Worm (Caenorhabditis elegans): ENCODE results near the gene memo-1.
A peak's percentile ranks its signal among the peaks of the same experiment; 100 is the strongest.

The memo-1 gene

DNA sequence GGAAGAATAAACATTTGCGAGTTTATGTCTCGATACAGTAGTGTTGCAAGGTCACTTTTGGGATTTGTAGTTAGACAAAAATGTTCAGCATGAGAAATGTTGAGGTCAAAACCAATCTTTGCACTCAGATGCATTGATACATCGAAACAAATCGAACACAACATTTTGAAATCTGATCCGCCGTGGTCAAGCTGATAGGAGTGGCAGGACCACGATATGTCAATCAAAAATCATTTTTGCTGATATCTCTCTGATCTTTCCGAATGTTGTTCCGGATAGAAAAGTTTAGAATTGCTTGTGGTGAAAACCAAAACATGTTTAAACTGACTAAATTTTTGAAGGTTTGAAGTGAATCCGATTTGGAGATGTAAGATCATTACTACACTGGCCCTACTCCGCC lies 21.1 kb downstream of the memo-1 start:
- TF ChIP-seq ets-4 (tag; optimal IDR thresholded peaks at IDR 0.05): no peak
- peak; percentile 58 for TF ChIP-seq unc-55 (GFP tag; optimal IDR thresholded peaks at IDR 0.05)

DNA sequence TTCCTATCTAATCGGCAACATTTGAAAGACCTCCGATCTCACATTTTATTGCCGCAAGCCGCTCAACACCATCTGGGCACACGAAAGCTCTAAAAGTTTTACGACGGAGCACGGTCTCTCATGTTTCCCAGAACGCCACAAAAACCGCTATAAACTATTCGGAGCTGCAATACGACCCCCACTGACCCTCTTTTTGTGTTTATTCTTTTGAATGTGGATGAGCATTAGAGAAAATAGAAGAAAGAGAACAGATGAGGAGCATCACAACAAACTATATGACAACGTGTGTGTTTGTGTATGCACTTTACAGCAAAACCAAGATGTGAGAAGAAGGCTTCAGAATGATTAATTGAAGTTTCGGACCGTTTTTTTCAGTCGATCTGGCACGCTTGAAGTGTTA lies 22.8 kb downstream of the memo-1 start:
- TF ChIP-seq Y22D7AL.16 (tag; optimal IDR thresholded peaks at IDR 0.05) (no peak), hlh-8 (tag; optimal IDR thresholded peaks at IDR 0.05) (peak; percentile 58), ahr-1 (tag; optimal IDR thresholded peaks at IDR 0.05) (no peak), unc-55 (GFP tag; optimal IDR thresholded peaks at IDR 0.05) (peak; percentile 10)

DNA sequence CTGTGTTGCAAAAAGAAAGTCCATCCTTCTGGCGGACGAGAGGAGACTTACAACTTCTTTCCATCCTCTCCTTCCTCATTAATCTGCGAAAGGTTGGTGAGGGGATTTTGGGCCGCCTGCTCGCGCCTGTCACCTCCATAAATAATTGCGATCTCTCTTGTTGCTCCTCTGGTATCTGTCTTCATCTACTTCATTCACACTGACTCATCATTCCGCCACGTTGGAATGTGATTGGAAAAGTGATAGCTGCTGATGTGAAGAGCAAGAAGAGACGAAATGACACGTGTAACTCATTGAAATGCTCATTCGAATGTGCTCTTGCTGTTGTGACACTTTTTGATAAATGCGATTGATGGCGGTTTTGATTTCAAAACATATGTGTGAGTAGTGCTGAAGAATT lies 24.3 kb downstream of the memo-1 start:
- TF ChIP-seq nfya-1 (tag; optimal IDR thresholded peaks at IDR 0.05) (peak; percentile 16), pax-1 (tag; optimal IDR thresholded peaks at IDR 0.05) (no peak), unc-55 (GFP tag; optimal IDR thresholded peaks at IDR 0.05) (peak; percentile 98), K09A11.1 (tag; optimal IDR thresholded peaks at IDR 0.05; ENCODE audit: insufficient read depth) (no peak), hlh-6 (tag; optimal IDR thresholded peaks at IDR 0.05) (peak; percentile 40), tbx-2 (tag; optimal IDR thresholded peaks at IDR 0.05) (peak; percentile 23), ceh-18 (tag; optimal IDR thresholded peaks at IDR 0.05) (peak; percentile 77), rnt-1 (tag; optimal IDR thresholded peaks at IDR 0.05) (peak; percentile 95)

DNA sequence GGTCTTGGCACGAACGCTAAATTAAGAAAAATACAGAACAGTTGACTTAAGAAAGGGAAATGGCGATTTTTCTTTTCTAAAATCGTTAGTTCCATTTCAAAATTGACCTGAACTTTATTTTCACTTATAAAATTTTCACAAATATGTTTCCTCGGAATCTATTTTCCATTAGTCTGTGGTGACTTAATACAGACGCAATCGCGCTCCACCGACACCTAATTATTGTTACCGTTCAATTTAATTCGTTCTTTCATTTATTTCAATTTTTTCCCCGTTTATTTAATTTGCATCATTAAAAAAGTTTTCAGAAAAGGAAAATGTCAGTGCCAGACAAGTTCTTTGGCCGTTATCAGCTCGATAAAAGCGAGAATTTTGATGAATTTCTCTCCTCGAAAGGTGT lies 26.7 kb downstream of the memo-1 start, which contains the start of gene lbp-4:
Gene lbp-4, plus strand, starts transcription at position 309 of the 400 bp plus-strand sequence.
- TF ChIP-seq elt-4 (tag; optimal IDR thresholded peaks at IDR 0.05) (no peak), unc-86 (tag; optimal IDR thresholded peaks at IDR 0.05) (no peak), elt-2 (tag; optimal IDR thresholded peaks at IDR 0.05) (peak; percentile 22), tbx-2 (tag; optimal IDR thresholded peaks at IDR 0.05) (peak; percentile 79), nhr-11 (tag; optimal IDR thresholded peaks at IDR 0.05) (no peak), nhr-232 (tag; optimal IDR thresholded peaks at IDR 0.05) (no peak), rnt-1 (tag; optimal IDR thresholded peaks at IDR 0.05) (no peak), lim-6 (tag; optimal IDR thresholded peaks at IDR 0.05) (peak; percentile 23), ceh-6 (GFP tag; optimal IDR thresholded peaks at IDR 0.05) (no peak), ceh-14 (tag; optimal IDR thresholded peaks at IDR 0.05) (peak; percentile 62), zip-5 (tag; optimal IDR thresholded peaks at IDR 0.05) (peak; percentile 2), syd-9 (tag; optimal IDR thresholded peaks at IDR 0.05) (no peak), hlh-6 (tag; optimal IDR thresholded peaks at IDR 0.05) (no peak), ceh-31 (tag; optimal IDR thresholded peaks at IDR 0.05) (peak; percentile 92), C08G9.2 (tag; optimal IDR thresholded peaks at IDR 0.05) (peak; percentile 57), unc-42 (tag; optimal IDR thresholded peaks at IDR 0.05) (peak; percentile 50), ceh-2 (tag; optimal IDR thresholded peaks at IDR 0.05) (peak; percentile 24), ets-4 (tag; optimal IDR thresholded peaks at IDR 0.05) (peak; percentile 14), hlh-30 (tag; optimal IDR thresholded peaks at IDR 0.05; ENCODE audit: insufficient read depth) (no peak)

DNA sequence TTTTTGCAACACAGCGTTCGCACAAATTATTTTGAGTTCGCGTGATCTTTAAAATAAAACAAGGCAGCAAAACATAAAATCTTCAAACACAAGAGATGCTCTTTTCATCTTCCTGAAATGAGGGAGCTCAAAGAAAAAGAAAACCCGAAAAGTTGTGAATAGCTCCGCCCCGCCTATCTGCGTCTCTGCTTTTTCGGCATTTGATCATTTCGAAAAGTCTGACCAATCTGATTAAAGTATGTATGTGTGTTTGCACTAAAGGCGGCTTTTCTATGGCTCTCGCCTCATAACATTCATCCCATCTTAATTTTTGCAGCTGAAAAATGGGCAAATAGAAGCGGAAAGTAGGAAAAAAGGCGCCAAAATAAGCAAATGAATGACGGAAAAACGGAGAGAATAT lies 27.4 kb downstream of the memo-1 start:
- no peak for TF ChIP-seq fkh-6 (tag; optimal IDR thresholded peaks at IDR 0.05)
- TF ChIP-seq unc-42 (tag; optimal IDR thresholded peaks at IDR 0.05): peak; percentile 74

DNA sequence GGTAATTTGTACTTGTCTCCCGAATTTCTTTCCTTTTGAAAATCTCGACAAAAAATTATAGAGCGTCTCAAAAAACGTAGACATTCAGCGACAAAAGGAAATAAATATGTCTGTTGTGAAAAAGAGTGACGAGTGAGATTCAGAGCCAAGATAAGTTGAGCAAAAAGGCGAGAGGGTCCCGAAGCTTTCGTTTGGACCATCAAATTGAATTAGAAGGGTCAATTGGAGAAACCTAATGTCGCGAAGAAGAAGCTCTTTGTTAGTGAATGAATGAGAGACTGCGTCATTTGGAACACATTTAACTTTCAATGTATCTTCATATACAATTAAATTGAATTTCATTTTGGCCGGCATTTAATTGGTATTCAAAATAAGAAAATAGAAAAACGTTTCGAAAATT lies 30.5 kb downstream of the memo-1 start:
- TF ChIP-seq syd-9 (tag; optimal IDR thresholded peaks at IDR 0.05) (no peak), T23F11.4 (GFP tag; optimal IDR thresholded peaks at IDR 0.05) (no peak), ceh-2 (tag; optimal IDR thresholded peaks at IDR 0.05) (no peak), odd-2 (tag; optimal IDR thresholded peaks at IDR 0.05) (no peak), unc-42 (tag; optimal IDR thresholded peaks at IDR 0.05) (peak; percentile 95)

DNA sequence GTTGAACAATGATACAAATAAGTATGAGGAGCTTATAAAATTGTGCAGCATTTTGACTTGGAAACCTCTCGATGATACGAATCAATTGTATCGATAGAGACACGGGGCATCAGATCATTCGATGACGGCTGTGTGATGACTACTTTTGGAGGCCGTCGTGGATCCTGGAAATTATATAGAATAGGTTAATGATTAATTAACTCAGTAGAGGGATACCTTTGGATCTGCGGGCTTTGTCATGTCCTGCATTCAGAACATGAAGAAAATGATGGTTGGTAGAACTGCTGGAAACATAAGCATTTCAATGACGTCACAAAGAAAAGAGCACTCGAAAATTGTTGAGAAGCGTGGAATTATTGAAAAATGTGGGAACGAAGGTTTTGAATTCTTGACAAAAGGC lies 32.4 kb downstream of the memo-1 start, which contains the start of gene ZK742.6:
Gene ZK742.6, minus strand, starts transcription at position 342 of the 400 bp plus-strand sequence.
- TF ChIP-seq lim-6 (tag; optimal IDR thresholded peaks at IDR 0.05): no peak
- TF ChIP-seq pros-1 (tag; optimal IDR thresholded peaks at IDR 0.05): no peak
- TF ChIP-seq C38D4.7 (GFP tag; optimal IDR thresholded peaks at IDR 0.05): no peak
- TF ChIP-seq elt-4 (tag; optimal IDR thresholded peaks at IDR 0.05): no peak
- TF ChIP-seq unc-55 (GFP tag; optimal IDR thresholded peaks at IDR 0.05): no peak
- TF ChIP-seq K02D7.2 (tag; optimal IDR thresholded peaks at IDR 0.05): no peak
- TF ChIP-seq syd-9 (tag; optimal IDR thresholded peaks at IDR 0.05): no peak
- no peak for TF ChIP-seq sdc-2 (tag; optimal IDR thresholded peaks at IDR 0.05)
- TF ChIP-seq rnt-1 (tag; optimal IDR thresholded peaks at IDR 0.05): no peak
- no peak for TF ChIP-seq K09A11.1 (tag; optimal IDR thresholded peaks at IDR 0.05; ENCODE audit: insufficient read depth)
- TF ChIP-seq mec-3 (tag; optimal IDR thresholded peaks at IDR 0.05; ENCODE audit: borderline replicate concordance): no peak
- TF ChIP-seq tbx-2 (tag; optimal IDR thresholded peaks at IDR 0.05): no peak
